Fruit fly (Drosophila melanogaster) whole organism, prepupa: ENCODE measurements around the gene Fancd2.

Experiments
- Blimp-1 ChIP-seq: fragments of 200-800 bp; sonication (Bioruptor generic); optimal IDR thresholded peaks from 3 replicates; lab custom pipeline; 2017; ENCODE audit warnings: missing biosample characterization, missing genetic modification characterization, mild to moderate bottlenecking, moderate library complexity, missing genetic modification reagents
- CG10631 ChIP-seq: fragments of 200-800 bp; sonication (Bioruptor generic); optimal IDR thresholded peaks from 2 replicates; lab custom pipeline; 2016; ENCODE audit warnings: missing biosample characterization, missing genetic modification characterization
- CG10669 ChIP-seq: fragments of 200-800 bp; sonication (Bioruptor generic); optimal IDR thresholded peaks from 3 replicates; lab custom pipeline; 2018; ENCODE audit warnings: missing biosample characterization, mild to moderate bottlenecking, missing genetic modification characterization, moderate library complexity
- CG11294 ChIP-seq: fragments of 200-800 bp; sonication (Bioruptor generic); IDR thresholded peaks from 2 replicates; pipeline ENCODE4 v1.3.6; 2022; ENCODE audit warnings: missing biosample characterization, missing genetic modification characterization
- CG11902 ChIP-seq: fragments of 200-800 bp; sonication (Bioruptor generic); optimal IDR thresholded peaks from 3 replicates; lab custom pipeline; 2016; ENCODE audit warnings: missing biosample characterization, missing genetic modification characterization
- CG1621 ChIP-seq: fragments of 200-800 bp; sonication (Bioruptor generic); optimal IDR thresholded peaks from 3 replicates; lab custom pipeline; 2018; ENCODE audit warnings: missing biosample characterization, mild to moderate bottlenecking, missing genetic modification characterization
- CG16779 ChIP-seq: fragments of 200-800 bp; sonication (Bioruptor generic); optimal IDR thresholded peaks from 3 replicates; lab custom pipeline; 2017; ENCODE audit warnings: missing biosample characterization, mild to moderate bottlenecking, missing genetic modification characterization
- CG32006 ChIP-seq: fragments of 200-800 bp; sonication (Bioruptor generic); optimal IDR thresholded peaks from 3 replicates; lab custom pipeline; 2017; ENCODE audit warnings: missing biosample characterization, mild to moderate bottlenecking, missing genetic modification characterization
- CG34406 ChIP-seq: fragments of 200-800 bp; sonication (Bioruptor generic); optimal IDR thresholded peaks from 3 replicates; lab custom pipeline; 2016; ENCODE audit warnings: missing biosample characterization, missing genetic modification characterization
- CG3919 ChIP-seq: fragments of 200-800 bp; sonication (Bioruptor generic); optimal IDR thresholded peaks from 3 replicates; lab custom pipeline; 2016; ENCODE audit warnings: missing biosample characterization, missing genetic modification characterization
- CG4318 ChIP-seq: fragments of 200-800 bp; sonication (Bioruptor generic); optimal IDR thresholded peaks from 3 replicates; lab custom pipeline; 2017; ENCODE audit warnings: missing biosample characterization, mild to moderate bottlenecking, missing genetic modification characterization
- CG6276 ChIP-seq: fragments of 200-800 bp; sonication (Bioruptor generic); optimal IDR thresholded peaks from 2 replicates; lab custom pipeline; 2017; ENCODE audit warnings: missing biosample characterization, mild to moderate bottlenecking, missing genetic modification characterization
- CG6792 ChIP-seq: fragments of 200-800 bp; sonication (Bioruptor generic); optimal IDR thresholded peaks from 3 replicates; lab custom pipeline; 2016; ENCODE audit warnings: missing biosample characterization, missing genetic modification characterization
- CG6808 ChIP-seq: fragments of 200-800 bp; sonication (Bioruptor generic); optimal IDR thresholded peaks from 3 replicates; lab custom pipeline; 2017; ENCODE audit warnings: missing biosample characterization, missing genetic modification characterization, mild to moderate bottlenecking, moderate library complexity, missing genetic modification reagents
- CG6854 ChIP-seq: fragments of 200-800 bp; sonication (Bioruptor generic); optimal IDR thresholded peaks from 2 replicates; lab custom pipeline; 2017; ENCODE audit warnings: missing biosample characterization, mild to moderate bottlenecking, missing genetic modification characterization
- CG8319 ChIP-seq: fragments of 200-800 bp; sonication (Bioruptor generic); optimal IDR thresholded peaks from 3 replicates; lab custom pipeline; 2016; ENCODE audit warnings: missing biosample characterization, missing genetic modification characterization
- CG8632 ChIP-seq: fragments of 200-800 bp; sonication (Bioruptor generic); optimal IDR thresholded peaks from 3 replicates; lab custom pipeline; 2016; ENCODE audit warnings: missing biosample characterization, missing genetic modification characterization
- Eip75B ChIP-seq: fragments of 200-800 bp; sonication (Bioruptor generic); optimal IDR thresholded peaks from 3 replicates; lab custom pipeline; 2016; ENCODE audit warnings: missing biosample characterization, missing genetic modification characterization
- Eip78C ChIP-seq: fragments of 200-800 bp; sonication (Bioruptor generic); peaks from one replicate; lab custom pipeline; 2016; ENCODE audit warnings: missing biosample characterization, missing genetic modification characterization
- Eip93F ChIP-seq: fragments of 200-800 bp; sonication (Bioruptor generic); optimal IDR thresholded peaks from 2 replicates; lab custom pipeline; 2016; ENCODE audit warnings: missing biosample characterization, mild to moderate bottlenecking, missing genetic modification characterization
- Ets21C ChIP-seq: fragments of 200-800 bp; sonication (Bioruptor generic); optimal IDR thresholded peaks from 3 replicates; lab custom pipeline; 2016; ENCODE audit warnings: missing biosample characterization, missing genetic modification characterization
- Hr38 ChIP-seq: sonication (Bioruptor generic); optimal IDR thresholded peaks from 2 replicates; lab custom pipeline; 2016; ENCODE audit warnings: missing biosample characterization, missing genetic modification characterization
- Hr39 ChIP-seq: fragments of 200-800 bp; sonication (Bioruptor generic); optimal IDR thresholded peaks from 2 replicates; lab custom pipeline; 2016; ENCODE audit warnings: missing biosample characterization, missing genetic modification characterization
- Hr4 ChIP-seq: fragments of 200-800 bp; sonication (Bioruptor generic); optimal IDR thresholded peaks from 3 replicates; lab custom pipeline; 2016; ENCODE audit warnings: missing biosample characterization, missing genetic modification characterization
- Lpt ChIP-seq: fragments of 200-800 bp; sonication (Bioruptor generic); optimal IDR thresholded peaks from 3 replicates; lab custom pipeline; 2016; ENCODE audit warnings: missing biosample characterization, missing genetic modification characterization
- Met ChIP-seq: fragments of 200-800 bp; sonication (Bioruptor generic); optimal IDR thresholded peaks from 3 replicates; lab custom pipeline; 2016; ENCODE audit warnings: missing biosample characterization, missing genetic modification characterization
- OdsH ChIP-seq: fragments of 200-800 bp; sonication (Bioruptor generic); optimal IDR thresholded peaks from 3 replicates; lab custom pipeline; 2016; ENCODE audit warnings: missing biosample characterization, missing genetic modification characterization
- Smox ChIP-seq: fragments of 200-800 bp; sonication (Bioruptor generic); optimal IDR thresholded peaks from 3 replicates; lab custom pipeline; 2016; ENCODE audit warnings: missing biosample characterization, missing genetic modification characterization
- Sox14 ChIP-seq: fragments of 200-800 bp; sonication (Bioruptor generic); optimal IDR thresholded peaks from 3 replicates; lab custom pipeline; 2016; ENCODE audit warnings: missing biosample characterization, missing genetic modification characterization
- Sox15 ChIP-seq: fragments of 200-800 bp; sonication (Bioruptor generic); optimal IDR thresholded peaks from 3 replicates; lab custom pipeline; 2016; ENCODE audit warnings: missing biosample characterization, missing genetic modification characterization
- achi ChIP-seq: fragments of 200-800 bp; sonication (Bioruptor generic); optimal IDR thresholded peaks from 3 replicates; lab custom pipeline; 2016; ENCODE audit warnings: missing biosample characterization, missing genetic modification characterization
- acj6 ChIP-seq: fragments of 200-800 bp; sonication (Bioruptor generic); optimal IDR thresholded peaks from 3 replicates; lab custom pipeline; 2016; ENCODE audit warnings: missing biosample characterization, missing genetic modification characterization
- cyc ChIP-seq: fragments of 200-800 bp; sonication (Bioruptor generic); optimal IDR thresholded peaks from 3 replicates; lab custom pipeline; 2016; ENCODE audit warnings: missing biosample characterization, missing genetic modification characterization
- dac ChIP-seq: fragments of 200-800 bp; sonication (Bioruptor generic); optimal IDR thresholded peaks from 2 replicates; lab custom pipeline; 2017; ENCODE audit warnings: missing biosample characterization, mild to moderate bottlenecking, missing genetic modification characterization
- dsx ChIP-seq: fragments of 200-800 bp; optimal IDR thresholded peaks from 3 replicates; lab custom pipeline; 2019; ENCODE audit warnings: missing biosample characterization, mild to moderate bottlenecking, missing genetic modification characterization, moderate library complexity; ENCODE audit not compliant: poor library complexity, severe bottlenecking
- esn ChIP-seq: fragments of 200-800 bp; sonication (Bioruptor generic); optimal IDR thresholded peaks from 2 replicates; lab custom pipeline; 2016; ENCODE audit warnings: missing biosample characterization, mild to moderate bottlenecking, missing genetic modification characterization, moderate library complexity
- fd59A ChIP-seq: fragments of 200-800 bp; sonication (Bioruptor generic); optimal IDR thresholded peaks from 2 replicates; lab custom pipeline; 2017; ENCODE audit warnings: missing biosample characterization, mild to moderate bottlenecking, missing genetic modification characterization, missing genetic modification reagents
- fd85E ChIP-seq: fragments of 200-800 bp; sonication (Bioruptor generic); optimal IDR thresholded peaks from 3 replicates; lab custom pipeline; 2016; ENCODE audit warnings: missing biosample characterization, missing genetic modification characterization
- fkh ChIP-seq: fragments of 200-800 bp; sonication (Bioruptor generic); optimal IDR thresholded peaks from 3 replicates; lab custom pipeline; 2017; ENCODE audit warnings: missing biosample characterization, mild to moderate bottlenecking, missing genetic modification characterization, moderate library complexity
- lz ChIP-seq: fragments of 200-800 bp; sonication (Bioruptor generic); optimal IDR thresholded peaks from 3 replicates; lab custom pipeline; 2016; ENCODE audit warnings: missing biosample characterization, missing genetic modification characterization
- net ChIP-seq: fragments of 200-800 bp; sonication (Bioruptor generic); optimal IDR thresholded peaks from 3 replicates; lab custom pipeline; 2016; ENCODE audit warnings: missing biosample characterization, missing genetic modification characterization
- pdm3 ChIP-seq: fragments of 200-800 bp; sonication (Bioruptor generic); optimal IDR thresholded peaks from 3 replicates; lab custom pipeline; 2016; ENCODE audit warnings: missing biosample characterization, missing genetic modification characterization
- salr ChIP-seq, 2 experiments: fragments of 200-800 bp; sonication (Bioruptor generic); optimal IDR thresholded peaks; 3 replicates each; lab custom pipeline; 2016 to 2018; ENCODE audit warnings: missing biosample characterization in 2 of 2, missing genetic modification characterization in 2 of 2, mild to moderate bottlenecking in 1 of 2
- ss ChIP-seq, 2 experiments: fragments of 200-800 bp; sonication (Bioruptor generic); optimal IDR thresholded peaks; 2 replicates in 1 of 2; 3 replicates in 1 of 2; lab custom pipeline; 2017 to 2018; ENCODE audit warnings: mild to moderate bottlenecking in 2 of 2, missing biosample characterization in 2 of 2, missing genetic modification characterization in 2 of 2, moderate library complexity in 1 of 2
- svp ChIP-seq: fragments of 200-800 bp; sonication (Bioruptor generic); peaks from one replicate; lab custom pipeline; 2016; ENCODE audit warnings: missing biosample characterization, missing genetic modification characterization
- vri ChIP-seq: fragments of 200-800 bp; sonication (Bioruptor generic); optimal IDR thresholded peaks from 3 replicates; lab custom pipeline; 2016; ENCODE audit warnings: missing biosample characterization, mild to moderate bottlenecking, missing genetic modification characterization

The Fancd2 gene

DNA sequence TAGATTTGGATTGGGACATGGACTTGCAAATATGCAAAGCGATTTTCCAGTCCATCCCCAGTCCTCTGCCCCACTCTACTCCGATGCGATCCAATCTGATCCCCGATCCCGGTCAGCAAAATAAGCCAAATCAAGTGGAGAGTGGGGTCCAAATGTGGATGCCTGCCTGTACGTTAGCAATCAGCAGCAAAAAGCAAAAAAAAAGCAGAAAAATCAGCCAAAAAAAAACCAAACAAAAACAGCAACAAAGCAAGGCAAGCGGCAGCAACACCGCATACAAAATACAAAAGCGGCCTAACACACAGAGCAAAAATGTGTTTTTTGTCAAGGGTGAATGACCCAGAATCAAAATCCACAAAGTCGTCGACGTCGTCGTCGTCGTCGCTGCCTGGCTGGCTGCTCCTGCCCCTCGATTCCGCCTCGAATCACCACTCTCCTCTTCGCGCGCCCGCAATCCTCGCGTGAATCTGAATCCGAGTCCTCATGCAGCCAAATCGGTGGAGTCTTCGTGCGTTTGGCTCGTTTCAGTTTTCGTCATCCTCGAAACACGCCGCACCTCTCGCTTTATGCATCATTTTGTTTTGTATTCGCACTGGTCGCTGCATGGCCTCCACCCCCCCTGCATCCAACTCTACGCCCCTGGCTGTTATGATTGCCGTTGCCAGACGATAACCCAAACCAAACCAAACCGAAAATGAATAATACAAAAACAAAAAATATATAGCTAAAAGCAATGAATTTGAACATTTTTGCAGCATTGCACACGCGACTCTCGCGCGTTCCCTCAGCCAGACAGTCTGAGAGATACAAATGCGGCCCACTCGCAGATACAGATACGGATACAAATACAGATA lies 50.5 kb downstream of the Fancd2 start (continued):
- TF ChIP-seq CG6854 (GFP tag; lab: Kevin White, UChicago): peak; percentile 79
- no peak for TF ChIP-seq CG34406 (GFP tag; lab: Kevin White, UChicago)
- no peak for TF ChIP-seq achi (GFP tag; lab: Kevin White, UChicago)
- no peak for TF ChIP-seq CG11902
- TF ChIP-seq dac (GFP tag; lab: Kevin White, UChicago): no peak
- TF ChIP-seq CG8319 (GFP tag; lab: Kevin White, UChicago): peak; percentile 18
- TF ChIP-seq Lpt (GFP tag; lab: Kevin White, UChicago): peak; percentile 54
- peak; percentile 87 for TF ChIP-seq CG6276 (GFP tag; lab: Kevin White, UChicago)
- no peak for TF ChIP-seq Hr38
- peak; percentile 69 for TF ChIP-seq Met (GFP tag; lab: Kevin White, UChicago)
- no peak for TF ChIP-seq OdsH (GFP tag; lab: Kevin White, UChicago)
- TF ChIP-seq Hr39 (GFP tag; lab: Kevin White, UChicago): peak; percentile 56
- TF ChIP-seq ss (GFP tag; optimal IDR thresholded peaks at IDR 0.05; lab: Kevin White, UChicago): peak in 1 of 2 experiments; percentile 5
- peak; percentile 59 for TF ChIP-seq Ets21C (GFP tag; lab: Kevin White, UChicago)
- TF ChIP-seq fkh (GFP tag; lab: Kevin White, UChicago): no peak
- no peak for TF ChIP-seq Sox15 (GFP tag; lab: Kevin White, UChicago)
- TF ChIP-seq CG6808 (GFP tag; lab: Kevin White, UChicago): no peak
- no peak for TF ChIP-seq fd59A
- peak; percentile 42 for TF ChIP-seq Eip75B (GFP tag; lab: Kevin White, UChicago)
- no peak for TF ChIP-seq CG10669
- TF ChIP-seq Smox: peak; percentile 45
- peak in 1 of 2 experiments; percentile 61 for TF ChIP-seq salr (GFP tag; optimal IDR thresholded peaks at IDR 0.05; lab: Kevin White, UChicago)
- no peak for TF ChIP-seq acj6 (GFP tag; lab: Kevin White, UChicago)
- TF ChIP-seq, all 60 proteins: peak for 29

dm6 chr3R:20764058-20764457 lies 51.9 kb downstream of the Fancd2 start:
- peak; percentile 71 for TF ChIP-seq pdm3 (GFP tag; lab: Kevin White, UChicago)
- peak; percentile 55 for TF ChIP-seq CG6854 (GFP tag; lab: Kevin White, UChicago)
- TF ChIP-seq CG16779 (tag; lab: Kevin White, UChicago): peak; percentile 45
- TF ChIP-seq Smox: peak; percentile 76
- TF ChIP-seq Eip93F (GFP tag; lab: Kevin White, UChicago): no peak
- TF ChIP-seq Hr4 (GFP tag; lab: Kevin White, UChicago): peak; percentile 57
- no peak for TF ChIP-seq fd85E
- peak; percentile 96 for TF ChIP-seq Eip78C (GFP tag; lab: Kevin White, UChicago)
- peak; percentile 72 for TF ChIP-seq acj6 (GFP tag; lab: Kevin White, UChicago)
- peak; percentile 66 for TF ChIP-seq Sox14 (GFP tag; lab: Kevin White, UChicago)
- TF ChIP-seq cyc (GFP tag; lab: Kevin White, UChicago): peak; percentile 69
- peak; percentile 61 for TF ChIP-seq Blimp-1 (GFP tag; lab: Kevin White, UChicago)
- TF ChIP-seq svp (GFP tag; lab: Kevin White, UChicago): peak; percentile 79
- TF ChIP-seq CG3919 (GFP tag; lab: Kevin White, UChicago): peak; percentile 70
- TF ChIP-seq esn (GFP tag; lab: Kevin White, UChicago): peak; percentile 85
- peak; percentile 62 for TF ChIP-seq CG8632 (GFP tag; lab: Kevin White, UChicago)
- TF ChIP-seq net (GFP tag; lab: Kevin White, UChicago): peak; percentile 20
- no peak for TF ChIP-seq fkh (GFP tag; lab: Kevin White, UChicago)
- TF ChIP-seq CG10669: peak; percentile 59
- no peak for TF ChIP-seq CG11294 (GFP tag; lab: Robert Waterston, UW)
- TF ChIP-seq salr (GFP tag; optimal IDR thresholded peaks at IDR 0.05; lab: Kevin White, UChicago): peak; percentile 11 to 69
- no peak for TF ChIP-seq CG1621 (tag; lab: Kevin White, UChicago)
- TF ChIP-seq dac (GFP tag; lab: Kevin White, UChicago): no peak
- peak; percentile 35 for TF ChIP-seq Ets21C (GFP tag; lab: Kevin White, UChicago)
- peak; percentile 63 for TF ChIP-seq lz (GFP tag; lab: Kevin White, UChicago)
- no peak for TF ChIP-seq Hr38
- peak; percentile 69 for TF ChIP-seq dsx (GFP tag; lab: Kevin White, UChicago)
- peak; percentile 65 for TF ChIP-seq CG6792 (GFP tag; lab: Kevin White, UChicago)
- peak; percentile 38 for TF ChIP-seq vri (GFP tag; lab: Kevin White, UChicago)
- TF ChIP-seq Sox15 (GFP tag; lab: Kevin White, UChicago): peak; percentile 41
- TF ChIP-seq CG10631 (GFP tag; lab: Kevin White, UChicago): peak; percentile 65
- no peak for TF ChIP-seq CG4318 (GFP tag; lab: Kevin White, UChicago)
- TF ChIP-seq CG6276 (GFP tag; lab: Kevin White, UChicago): peak; percentile 73
- peak; percentile 70 for TF ChIP-seq achi (GFP tag; lab: Kevin White, UChicago)
- peak; percentile 73 for TF ChIP-seq Eip75B (GFP tag; lab: Kevin White, UChicago)
- TF ChIP-seq CG32006 (GFP tag; lab: Kevin White, UChicago): peak; percentile 70
